Fruit fly (Drosophila melanogaster): Measurements from ENCODE around the gene wit.

DNA sequence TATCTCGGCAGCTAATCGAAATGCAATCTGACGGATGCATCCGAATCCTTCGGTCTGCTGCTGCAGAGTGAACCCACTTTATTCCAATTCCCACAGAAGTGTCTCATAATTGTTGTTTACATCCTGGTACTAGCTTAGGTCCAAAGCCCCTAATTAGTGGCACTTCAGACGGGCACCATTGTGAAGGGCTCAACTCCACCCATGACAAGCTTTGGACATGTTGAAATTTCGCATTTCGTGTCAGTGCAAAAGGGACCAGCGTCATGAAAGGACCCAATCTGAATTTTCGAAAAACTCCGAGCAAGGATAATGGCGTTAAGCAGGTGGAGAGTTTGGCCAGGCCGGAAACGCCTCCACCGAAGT, 45.0 kb downstream of the wit start, which contains the start of gene Gr64a:
- TF ChIP-seq CG14655 (GFP tag; optimal IDR thresholded peaks at IDR 0.05) = no peak
- TF ChIP-seq rn (GFP tag; IDR thresholded peaks at IDR 0.05) = no peak
- no peak for TF ChIP-seq D1 (tag; optimal IDR thresholded peaks at IDR 0.05)
- TF ChIP-seq CG17806 (tag; optimal IDR thresholded peaks at IDR 0.05) = no peak
- no peak for TF ChIP-seq CG8159 (tag; optimal IDR thresholded peaks at IDR 0.05)
- TF ChIP-seq CG4496 (GFP tag; IDR thresholded peaks at IDR 0.05) = no peak
- no peak for TF ChIP-seq CG12605 (GFP tag; IDR thresholded peaks at IDR 0.05)
- TF ChIP-seq EcR (GFP tag; optimal IDR thresholded peaks at IDR 0.05) = no peak
- TF ChIP-seq CG32121 (GFP tag; IDR thresholded peaks at IDR 0.05) = no peak

All from whole organism, pupa.